Worm (Caenorhabditis elegans) whole organism, late embryonic: ENCODE measurements around the gene rnp-9.

Experiments
- C08G9.2 ChIP-seq: sonication (generic microtip); optimal IDR thresholded peaks from 2 replicates; lab custom pipeline; 2016; ENCODE audit warnings: mild to moderate bottlenecking, missing genetic modification characterization, moderate library complexity, missing compliant biosample characterization
- ahr-1 ChIP-seq: sonication (generic microtip); optimal IDR thresholded peaks from 2 replicates; lab custom pipeline; 2016; ENCODE audit warnings: missing genetic modification characterization, missing compliant biosample characterization
- ceh-14 ChIP-seq: sonication (generic microtip); optimal IDR thresholded peaks from 2 replicates; lab custom pipeline; 2016; ENCODE audit warnings: missing genotype, missing genetic modification characterization, missing compliant biosample characterization
- ceh-31 ChIP-seq: sonication (generic microtip); optimal IDR thresholded peaks from 2 replicates; lab custom pipeline; 2016; ENCODE audit warnings: missing genetic modification characterization, missing compliant biosample characterization
- ceh-34 ChIP-seq: sonication (generic microtip); optimal IDR thresholded peaks from 2 replicates; lab custom pipeline; 2016; ENCODE audit warnings: mild to moderate bottlenecking, missing genetic modification characterization, missing compliant biosample characterization
- dmd-4 ChIP-seq: sonication (generic microtip); optimal IDR thresholded peaks from 2 replicates; lab custom pipeline; 2016; ENCODE audit warnings: borderline replicate concordance, missing genetic modification characterization, missing compliant biosample characterization
- elt-2 ChIP-seq: sonication (generic microtip); optimal IDR thresholded peaks from 2 replicates; lab custom pipeline; 2016; ENCODE audit warnings: missing genetic modification reagents, missing genetic modification characterization, missing compliant biosample characterization
- eyg-1 ChIP-seq: sonication (generic microtip); optimal IDR thresholded peaks from 2 replicates; lab custom pipeline; 2016; ENCODE audit warnings: missing genotype, missing genetic modification characterization, missing compliant biosample characterization
- fkh-6 ChIP-seq: sonication (generic microtip); optimal IDR thresholded peaks from 2 replicates; lab custom pipeline; 2016; ENCODE audit warnings: missing genetic modification characterization, missing compliant biosample characterization
- pha-4 ChIP-seq: fragments of 150-350 bp; optimal IDR thresholded peaks from 2 replicates; lab custom pipeline; 2018; ENCODE audit warnings: missing biosample characterization, missing genetic modification reagents, missing genetic modification characterization
- unc-3 ChIP-seq, 2 experiments: fragments of 200-800 bp in 1 of 2; sonication (Bioruptor generic) in 1 of 2; sonication (generic microtip) in 1 of 2; conservative IDR thresholded peaks in 1 of 2; optimal IDR thresholded peaks in 1 of 2; 2 replicates each; pipeline versions ENCODE4 v1.3.6 to Lab custom; 2016 to 2022; ENCODE audit warnings: missing compliant biosample characterization in 2 of 2, missing genetic modification characterization in 2 of 2, missing genetic modification reagents in 1 of 2

Gene rnp-9

DNA sequence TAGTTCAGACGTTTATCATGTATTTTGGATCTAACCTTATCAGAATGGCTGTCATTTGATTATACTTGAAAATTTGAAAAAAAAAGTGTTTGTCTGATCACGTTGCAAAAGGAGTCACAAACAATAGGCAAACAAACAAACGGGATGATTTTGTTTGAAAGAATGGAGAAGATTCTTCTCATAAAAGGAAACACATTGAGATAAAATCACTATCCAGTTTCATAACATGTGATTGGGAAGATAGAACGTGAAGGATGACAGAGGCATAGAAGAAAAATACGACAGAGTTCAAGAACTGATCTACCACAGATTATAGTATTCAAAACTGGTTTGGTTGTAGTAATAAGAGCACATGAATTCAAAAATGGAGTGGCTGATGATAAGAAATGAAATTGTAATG, 51.7 kb downstream of the rnp-9 start, which contains the start of gene F44A6.5:
Gene F44A6.5 (minus strand): TSS at position 151 of the 400 bp plus-strand sequence.
- TF ChIP-seq fkh-6 (tag; lab: Kevin White, UChicago) (no peak), ceh-34 (tag; lab: Kevin White, UChicago) (no peak), C08G9.2 (tag; lab: Kevin White, UChicago) (no peak), ahr-1 (tag; lab: Kevin White, UChicago) (no peak), elt-2 (tag; lab: Kevin White, UChicago) (no peak), eyg-1 (tag; lab: Kevin White, UChicago) (no peak), dmd-4 (tag; lab: Kevin White, UChicago) (no peak), ceh-14 (tag; lab: Kevin White, UChicago) (no peak)

DNA sequence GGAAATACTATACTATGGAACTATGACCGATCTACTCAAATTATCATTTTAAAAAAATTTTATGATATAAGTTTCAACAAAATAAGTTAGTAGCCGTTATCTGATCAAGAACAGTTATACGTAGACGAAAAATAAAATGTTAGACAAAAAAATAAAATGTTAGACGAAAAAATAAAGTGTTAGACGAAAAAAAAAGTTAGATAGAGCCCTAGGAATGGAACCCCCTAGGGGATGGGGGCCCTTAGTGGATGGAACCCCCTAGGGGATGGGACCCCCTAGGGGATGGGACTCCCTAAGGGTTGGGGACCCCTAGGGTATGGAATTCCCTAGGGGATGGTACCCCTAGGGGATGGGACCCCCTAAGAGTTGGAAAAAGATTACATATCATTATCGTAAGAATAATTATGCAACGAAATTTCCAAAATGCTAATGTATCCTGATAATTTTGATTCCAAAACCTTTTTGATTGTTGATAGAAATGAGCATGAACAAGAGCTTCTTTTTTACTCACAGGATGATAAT, 52.1 kb downstream of the rnp-9 start:
- TF ChIP-seq unc-3 (GFP tag; conservative IDR thresholded peaks at IDR 0.05; lab: Robert Waterston, UW) (no peak), unc-3 (tag; optimal IDR thresholded peaks at IDR 0.05; lab: Kevin White, UChicago) (peak; percentile 61), ceh-31 (tag; lab: Kevin White, UChicago) (no peak), pha-4 (no peak)
